Worm (Caenorhabditis elegans): ENCODE results near the gene cogc-8.
A peak's percentile ranks its signal among the peaks of the same experiment; 100 is the strongest.
"Not testable (repeated sequence)": the region's sequence is repeated elsewhere in the genome, so short reads cannot be mapped to it uniquely, and the experiment has no call there.

DNA sequence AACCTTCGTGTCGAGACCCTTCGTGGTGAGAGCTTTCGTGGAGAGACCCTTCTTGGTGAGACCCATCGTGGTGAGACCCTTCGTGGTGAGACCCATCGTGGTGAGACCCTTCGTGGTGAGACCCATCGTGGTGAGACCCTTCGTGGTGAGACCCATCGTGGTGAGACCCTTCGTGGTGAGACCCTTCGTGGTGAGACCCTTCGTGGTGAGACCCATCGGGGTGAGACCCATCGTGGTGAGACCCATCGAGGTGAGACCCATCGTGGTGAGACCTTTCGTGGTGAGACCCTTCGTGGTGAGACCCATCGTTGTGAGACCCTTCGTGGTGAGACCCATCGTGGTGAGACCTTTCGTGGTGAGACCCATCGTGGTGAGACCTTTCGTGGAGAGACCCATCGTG lies 41.0 kb downstream of the cogc-8 start:
- TF ChIP-seq flt-1 (GFP tag; IDR thresholded peaks at IDR 0.05); tab-1 (GFP tag; IDR thresholded peaks at IDR 0.05); T22C8.4 (GFP tag; IDR thresholded peaks at IDR 0.05); cog-1 (tag; optimal IDR thresholded peaks at IDR 0.05): not testable (repeated sequence)
- peak; percentile 38; the same call in 1 of the 2 replicates for TF ChIP-seq ztf-23 (GFP tag; IDR thresholded peaks at IDR 0.05)

All from whole organism, midembryonic.